Worm (Caenorhabditis elegans) whole organism, mixed stage, embryonic: Measurements from ENCODE around the gene npr-36.

ENCODE experiments used
- drap-1 ChIP-seq: fragments of 200-800 bp; sonication (Bioruptor generic); optimal IDR thresholded peaks from 3 replicates; lab custom pipeline; 2018; ENCODE audit warnings: mild to moderate bottlenecking, missing genetic modification characterization, missing compliant biosample characterization
- elt-3 ChIP-seq: fragments of 150-350 bp; optimal IDR thresholded peaks from 2 replicates; lab custom pipeline; 2014; ENCODE audit warnings: missing biosample characterization, missing genetic modification characterization
- lsy-2 ChIP-seq: fragments of 150-350 bp; optimal IDR thresholded peaks from 2 replicates; lab custom pipeline; 2014; ENCODE audit warnings: missing biosample characterization, missing genetic modification characterization
- nhr-12 ChIP-seq: fragments of 150-350 bp; optimal IDR thresholded peaks from 2 replicates; lab custom pipeline; 2014; ENCODE audit warnings: missing biosample characterization, missing genetic modification characterization
- nhr-237 ChIP-seq: fragments of 150-350 bp; optimal IDR thresholded peaks from 2 replicates; lab custom pipeline; 2014; ENCODE audit warnings: missing biosample characterization, missing genetic modification characterization
- unc-39 ChIP-seq: fragments of 150-350 bp; optimal IDR thresholded peaks from 2 replicates; lab custom pipeline; 2014; ENCODE audit warnings: missing biosample characterization, missing genetic modification characterization
- ztf-11 ChIP-seq: fragments of 150-350 bp; optimal IDR thresholded peaks from 2 replicates; lab custom pipeline; 2014; ENCODE audit warnings: missing biosample characterization, missing genetic modification characterization

DNA sequence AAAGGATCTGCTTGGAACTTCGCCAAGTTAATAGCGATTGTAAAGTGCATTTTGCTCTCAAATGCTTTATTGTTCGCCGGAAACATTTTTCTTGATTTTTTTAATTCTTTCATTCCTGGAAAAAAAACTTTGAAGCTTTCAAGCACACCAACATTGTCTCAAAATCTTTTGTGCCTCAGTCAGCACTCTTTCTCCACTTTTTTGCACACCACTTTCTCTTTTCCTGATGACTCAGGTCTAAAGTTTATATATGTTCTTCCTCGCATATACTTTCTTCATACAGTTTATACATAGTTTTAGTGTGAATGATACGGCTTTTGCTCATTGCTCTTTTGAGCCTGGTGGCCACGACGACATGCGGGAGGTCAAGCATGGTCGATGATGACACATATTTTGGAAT, 25.8 kb upstream of the npr-36 start, which contains the start of gene C53C11.5:
- no peak for TF ChIP-seq lsy-2 (tag; lab: Kevin White, UChicago)
- TF ChIP-seq unc-39 (tag; lab: Kevin White, UChicago): no peak
- no peak for TF ChIP-seq nhr-12
- no peak for TF ChIP-seq elt-3 (tag; lab: Kevin White, UChicago)
- TF ChIP-seq nhr-237 (tag; lab: Kevin White, UChicago): no peak
- no peak for TF ChIP-seq ztf-11 (tag; lab: Kevin White, UChicago)
- no peak for TF ChIP-seq drap-1 (GFP tag; lab: Kevin White, UChicago)
